Worm (Caenorhabditis elegans): Measurements from ENCODE around the gene C54E4.4.

ce11 chrIV:2117268-2117667, 51.1 kb downstream of the C54E4.4 start:
- TF ChIP-seq mdl-1 (tag; optimal IDR thresholded peaks at IDR 0.05) (no peak), ceh-16 (tag; optimal IDR thresholded peaks at IDR 0.05) (no peak), ama-1 (optimal IDR thresholded peaks at IDR 0.05) (no peak), ceh-9 (tag; optimal IDR thresholded peaks at IDR 0.05) (no peak)

All from whole organism, L3 larva.